Worm (Caenorhabditis elegans): Measurements from ENCODE around the gene F56C3.4.

The F56C3.4 gene

ce11 chrX:1389382-1389983 is 29.0 kb upstream of the F56C3.4 start:
- peak in 1 of 2 experiments; percentile 43 for TF ChIP-seq rec-8 (tag; optimal IDR thresholded peaks at IDR 0.05)
- TF ChIP-seq atf-7 (tag; optimal IDR thresholded peaks at IDR 0.05): peak; percentile 93
- TF ChIP-seq F10E7.11 (tag; optimal IDR thresholded peaks at IDR 0.05): peak; percentile 71
- TF ChIP-seq F33H1.4 (GFP tag; IDR thresholded peaks at IDR 0.05): no peak
- TF ChIP-seq K11D2.4 (GFP tag; IDR thresholded peaks at IDR 0.05): peak; percentile 96
- no peak for TF ChIP-seq lir-1 (GFP tag; conservative IDR thresholded peaks at IDR 0.05)
- peak; percentile 66 for TF ChIP-seq somi-1 (GFP tag; optimal IDR thresholded peaks at IDR 0.05)
- peak; percentile 90 for TF ChIP-seq Y53G8AR.9 (GFP tag; conservative IDR thresholded peaks at IDR 0.05)
- TF ChIP-seq ztf-3 (GFP tag; optimal IDR thresholded peaks at IDR 0.05): peak; percentile 85
- TF ChIP-seq tbp1 (GFP tag; optimal IDR thresholded peaks at IDR 0.05): peak; percentile 70
- TF ChIP-seq cebp-2 (GFP tag; IDR thresholded peaks at IDR 0.05): peak; percentile 81
- no peak for TF ChIP-seq unc-130 (GFP tag; optimal IDR thresholded peaks at IDR 0.05)
- peak; percentile 90 for TF ChIP-seq dox-1 (GFP tag; IDR thresholded peaks at IDR 0.05)
- TF ChIP-seq ztf-26 (tag; optimal IDR thresholded peaks at IDR 0.05): peak; percentile 98
- no peak for TF ChIP-seq xnd-1 (tag; optimal IDR thresholded peaks at IDR 0.05)
- no peak for TF ChIP-seq rpc-1 (optimal IDR thresholded peaks at IDR 0.05)
- TF ChIP-seq rpc-1 (tag; optimal IDR thresholded peaks at IDR 0.05): no peak
- TF ChIP-seq F23B12.7 (tag; optimal IDR thresholded peaks at IDR 0.05; ENCODE audit: insufficient read depth): peak; percentile 86
- 0 out of 2 replicates have a peak, but pooled peaks have one; percentile 51 for TF ChIP-seq egl-44 (GFP tag; IDR thresholded peaks at IDR 0.05)
- peak; percentile 90 for TF ChIP-seq rcor-1 (GFP tag; IDR thresholded peaks at IDR 0.05)
- no peak for TF ChIP-seq Y79H2A.3 (GFP tag; conservative IDR thresholded peaks at IDR 0.05)
- peak; percentile 74 for TF ChIP-seq lin-54 (GFP tag; optimal IDR thresholded peaks at IDR 0.05)
- peak; percentile 93 for TF ChIP-seq nfyb-1 (GFP tag; IDR thresholded peaks at IDR 0.05)
- peak; percentile 47 for TF ChIP-seq F52B5.7 (tag; optimal IDR thresholded peaks at IDR 0.05)
- TF ChIP-seq snpc-4 (GFP tag; optimal IDR thresholded peaks at IDR 0.05): no peak
- TF ChIP-seq snpc-4 (tag; optimal IDR thresholded peaks at IDR 0.05): peak; percentile 41 to 81 (median 69)
- TF ChIP-seq nhr-80 (tag; optimal IDR thresholded peaks at IDR 0.05): peak; percentile 66
- no peak for TF ChIP-seq Y53F4B.3 (GFP tag; IDR thresholded peaks at IDR 0.05)
- TF ChIP-seq hmg-1.2 (GFP tag; IDR thresholded peaks at IDR 0.05): peak; percentile 77
- 0 out of 2 replicates have a peak, but pooled peaks have one; percentile 84 for TF ChIP-seq F37B4.10 (GFP tag; IDR thresholded peaks at IDR 0.05)
- TF ChIP-seq chd-7 (tag; optimal IDR thresholded peaks at IDR 0.05): peak; percentile 62
- TF ChIP-seq bed-1 (GFP tag; IDR thresholded peaks at IDR 0.05): no peak
- TF ChIP-seq tlf-1 (GFP tag; optimal IDR thresholded peaks at IDR 0.05): peak; percentile 92
- peak; percentile 96 for TF ChIP-seq gei-17 (GFP tag; optimal IDR thresholded peaks at IDR 0.05)
- no peak for TF ChIP-seq zim-3 (tag; optimal IDR thresholded peaks at IDR 0.05)
- TF ChIP-seq T07F8.4 (tag; optimal IDR thresholded peaks at IDR 0.05): peak; percentile 68
- TF ChIP-seq pbrm-1 (GFP tag; IDR thresholded peaks at IDR 0.05): peak; percentile 84
- no peak for TF ChIP-seq F55B11.4 (tag; optimal IDR thresholded peaks at IDR 0.05; ENCODE audit: borderline replicate concordance, insufficient read depth)
- peak; percentile 95 for TF ChIP-seq ceh-27 (GFP tag; optimal IDR thresholded peaks at IDR 0.05)
- peak in 1 of 2 experiments; percentile 88 for TF ChIP-seq let-607 (tag; optimal IDR thresholded peaks at IDR 0.05)
- TF ChIP-seq mcd-1 (GFP tag; IDR thresholded peaks at IDR 0.05): peak; percentile 73; the same call in 1 of the 2 replicates
- TF ChIP-seq B0261.1 (tag; optimal IDR thresholded peaks at IDR 0.05): peak; percentile 47
- TF ChIP-seq repo-1 (tag; optimal IDR thresholded peaks at IDR 0.05): peak; percentile 94
- no peak for TF ChIP-seq nhr-90 (tag; optimal IDR thresholded peaks at IDR 0.05)
- TF ChIP-seq snpc-1.3 (tag; optimal IDR thresholded peaks at IDR 0.05; ENCODE audit: insufficient read depth): no peak
- TF ChIP-seq ccch-3 (GFP tag; optimal IDR thresholded peaks at IDR 0.05): peak; percentile 27
- peak; percentile 92 for TF ChIP-seq F22D6.2 (tag; optimal IDR thresholded peaks at IDR 0.05)

All from whole organism, young adult.